Fruit fly (Drosophila melanogaster): ENCODE measurements around the gene PGRP-SB1.

Gene PGRP-SB1

dm6 chr3L:16760274-16760673 is 32.5 kb upstream of the PGRP-SB1 start (continued):
- TF ChIP-seq GATAe (GFP tag; conservative IDR thresholded peaks at IDR 0.05) (no peak), lbe (GFP tag; optimal IDR thresholded peaks at IDR 0.05) (no peak), trem (tag; optimal IDR thresholded peaks at IDR 0.05) (peak; percentile 11), ham (GFP tag; IDR thresholded peaks at IDR 0.05) (no peak), inv (GFP tag; IDR thresholded peaks at IDR 0.05; ENCODE audit: partially characterized antibody) (no peak), Ptx1 (GFP tag; IDR thresholded peaks at IDR 0.05) (peak; percentile 43; the same call in 1 of the 2 replicates), p53 (GFP tag; optimal IDR thresholded peaks at IDR 0.05) (no peak), CG34422 (GFP tag; IDR thresholded peaks at IDR 0.05) (no peak), eyg (GFP tag; optimal IDR thresholded peaks at IDR 0.05) (no peak), ci (GFP tag; IDR thresholded peaks at IDR 0.05) (0 out of 3 replicates have a peak, but pooled peaks have one; percentile 45), CG6854 (GFP tag; optimal IDR thresholded peaks at IDR 0.05) (no peak), h (optimal IDR thresholded peaks at IDR 0.05) (no peak), HLH3B (GFP tag; IDR thresholded peaks at IDR 0.05) (no peak), CG43689 (GFP tag; IDR thresholded peaks at IDR 0.05) (no peak), sc (optimal IDR thresholded peaks at IDR 0.05) (no peak), sc (GFP tag; optimal IDR thresholded peaks at IDR 0.05) (peak; percentile 36), CG1602 (GFP tag; optimal IDR thresholded peaks at IDR 0.05) (peak; percentile 8), CG8924 (tag; optimal IDR thresholded peaks at IDR 0.05) (peak; percentile 26), CG11085 (GFP tag; IDR thresholded peaks at IDR 0.05) (no peak), CG8359 (GFP tag; optimal IDR thresholded peaks at IDR 0.05; ENCODE audit: borderline replicate concordance) (no peak), CG10147 (GFP tag; optimal IDR thresholded peaks at IDR 0.05) (no peak), chinmo (GFP tag; IDR thresholded peaks at IDR 0.05; ENCODE audit: partially characterized antibody) (no peak), dm (GFP tag; optimal IDR thresholded peaks at IDR 0.05) (peak; percentile 10), CG2712 (tag; optimal IDR thresholded peaks at IDR 0.05) (peak; percentile 51), CG15269 (tag; optimal IDR thresholded peaks at IDR 0.05) (peak; percentile 32), CG15601 (tag; optimal IDR thresholded peaks at IDR 0.05) (peak; percentile 60), CG31388 (GFP tag; optimal IDR thresholded peaks at IDR 0.05) (no peak), Hmr (GFP tag; optimal IDR thresholded peaks at IDR 0.05) (no peak), kay (GFP tag; optimal IDR thresholded peaks at IDR 0.05) (no peak), CG1024 (GFP tag; IDR thresholded peaks at IDR 0.05) (no peak), Mad (GFP tag; optimal IDR thresholded peaks at IDR 0.05) (no peak), schlank (tag; optimal IDR thresholded peaks at IDR 0.05) (no peak), CG4360 (GFP tag; IDR thresholded peaks at IDR 0.05) (no peak), Bdp1 (GFP tag; optimal IDR thresholded peaks at IDR 0.05) (no peak), dmrt11E (tag; optimal IDR thresholded peaks at IDR 0.05) (peak; percentile 55), CG11093 (GFP tag; IDR thresholded peaks at IDR 0.05) (no peak), CG16815 (GFP tag; optimal IDR thresholded peaks at IDR 0.05) (no peak), sd (tag; optimal IDR thresholded peaks at IDR 0.05) (no peak), vnd (GFP tag; IDR thresholded peaks at IDR 0.05; ENCODE audit: partially characterized antibody) (no peak), tll (GFP tag; optimal IDR thresholded peaks at IDR 0.05) (no peak), bowl (GFP tag; IDR thresholded peaks at IDR 0.05) (no peak), Hr51 (GFP tag; optimal IDR thresholded peaks at IDR 0.05) (peak in 1 of 2 experiments; percentile 11), CG10267 (tag; optimal IDR thresholded peaks at IDR 0.05) (peak; percentile 14), nerfin-2 (GFP tag; IDR thresholded peaks at IDR 0.05; ENCODE audit: partially characterized antibody) (no peak), gcm (GFP tag; optimal IDR thresholded peaks at IDR 0.05) (no peak), esg (GFP tag; conservative IDR thresholded peaks at IDR 0.05) (peak; percentile 33; the same call in 1 of the 2 replicates), eve (GFP tag; optimal IDR thresholded peaks at IDR 0.05) (peak in 1 of 2 experiments; percentile 78), CG12219 (GFP tag; optimal IDR thresholded peaks at IDR 0.05) (peak; percentile 23), CG32767 (GFP tag; IDR thresholded peaks at IDR 0.05) (no peak), CG2129 (GFP tag; IDR thresholded peaks at IDR 0.05; ENCODE audit: partially characterized antibody) (no peak), dmrt99B (tag; optimal IDR thresholded peaks at IDR 0.05) (peak; percentile 57)

Data from whole organism, embryonic.